Worm (Caenorhabditis elegans): ENCODE data around the gene M01H9.10.
A peak's percentile ranks its signal among the peaks of the same experiment; 100 is the strongest.

Gene M01H9.10

DNA sequence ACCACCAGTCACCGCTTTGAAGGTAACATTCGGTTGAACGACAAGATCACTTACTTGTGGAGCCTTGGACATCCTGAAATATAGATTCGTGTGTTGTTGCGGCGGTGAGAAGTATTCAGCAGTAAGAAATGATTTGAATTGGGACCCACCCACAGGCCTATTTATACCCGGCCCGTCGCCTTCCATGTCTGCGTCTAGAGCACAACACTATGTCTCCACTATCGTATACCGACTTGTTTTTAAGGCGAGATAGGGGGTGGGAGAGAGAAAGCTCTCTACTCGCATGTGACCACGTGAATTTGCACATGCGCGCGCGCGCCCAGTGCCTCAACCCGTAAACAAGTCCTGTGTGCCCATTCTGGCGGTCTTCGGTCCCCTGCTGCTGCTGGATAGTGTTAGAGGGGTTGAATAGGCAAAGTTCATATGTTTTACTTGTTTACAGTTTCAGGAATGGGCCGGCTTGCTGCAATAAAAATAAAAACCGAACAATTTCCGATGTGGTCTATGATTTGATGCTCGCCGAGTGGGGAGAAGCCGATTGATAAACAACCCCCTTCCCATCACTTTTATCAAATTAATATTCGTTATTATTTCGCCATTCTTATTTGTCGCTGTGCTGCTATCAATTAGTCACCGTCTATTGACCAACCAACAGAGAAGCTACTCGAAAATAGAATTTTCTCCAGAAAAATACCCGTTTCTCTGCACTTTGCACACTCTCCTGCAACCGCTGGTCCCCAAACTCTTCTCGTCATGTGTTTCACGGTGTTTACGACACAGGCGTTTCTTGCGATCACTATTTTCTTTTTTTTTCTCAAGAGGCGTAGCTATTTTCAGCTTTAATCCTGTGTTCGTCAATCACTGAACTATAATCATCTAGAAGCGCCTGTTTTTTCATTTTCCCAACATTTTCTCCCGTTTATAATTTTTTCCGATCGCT lies 9.9 kb downstream of the M01H9.10 start (continued):
- TF ChIP-seq C04F5.9 (tag; optimal IDR thresholded peaks at IDR 0.05) (no peak), ceh-88 (GFP tag; IDR thresholded peaks at IDR 0.05) (peak; percentile 80), lin-39 (tag; optimal IDR thresholded peaks at IDR 0.05) (no peak), ztf-4 (tag; optimal IDR thresholded peaks at IDR 0.05) (peak; percentile 55), zag-1 (tag; optimal IDR thresholded peaks at IDR 0.05) (no peak), C16A3.4 (tag; optimal IDR thresholded peaks at IDR 0.05) (peak; percentile 59), lin-35 (GFP tag; optimal IDR thresholded peaks at IDR 0.05) (peak; percentile 70 to 72), efl-1 (optimal IDR thresholded peaks at IDR 0.05) (peak; percentile 27 to 46), efl-1 (GFP tag; optimal IDR thresholded peaks at IDR 0.05 in 1 of 2) (peak; percentile 40 to 92), hlh-4 (tag; optimal IDR thresholded peaks at IDR 0.05) (no peak), unc-30 (tag; optimal IDR thresholded peaks at IDR 0.05) (no peak), skn-1 (tag; optimal IDR thresholded peaks at IDR 0.05) (peak; percentile 12), nhr-76 (tag; optimal IDR thresholded peaks at IDR 0.05) (no peak), ceh-8 (GFP tag; optimal IDR thresholded peaks at IDR 0.05) (no peak), mab-9 (GFP tag; IDR thresholded peaks at IDR 0.05) (no peak), isw-1 (GFP tag; IDR thresholded peaks at IDR 0.05) (peak; percentile 41), F16B12.6 (tag; optimal IDR thresholded peaks at IDR 0.05) (no peak), nhr-71 (tag; optimal IDR thresholded peaks at IDR 0.05) (peak; percentile 84), blmp-1 (tag; optimal IDR thresholded peaks at IDR 0.05) (no peak), C34B4.2 (tag; optimal IDR thresholded peaks at IDR 0.05) (no peak), egl-27 (tag; optimal IDR thresholded peaks at IDR 0.05) (no peak), nhr-90 (tag; optimal IDR thresholded peaks at IDR 0.05; ENCODE audit: poor library complexity) (peak; percentile 44), aha-1 (tag; optimal IDR thresholded peaks at IDR 0.05) (no peak), fos-1 (tag; optimal IDR thresholded peaks at IDR 0.05) (no peak), irx-1 (tag; optimal IDR thresholded peaks at IDR 0.05) (peak; percentile 28), aly-2 (tag; optimal IDR thresholded peaks at IDR 0.05) (no peak), pax-3 (tag; optimal IDR thresholded peaks at IDR 0.05) (peak; percentile 68), mdl-1 (tag; optimal IDR thresholded peaks at IDR 0.05) (peak in 1 of 2 experiments; percentile 93), lin-14 (GFP tag; optimal IDR thresholded peaks at IDR 0.05) (peak; percentile 94), fkh-8 (tag; optimal IDR thresholded peaks at IDR 0.05) (peak; percentile 91), efl-3 (GFP tag; optimal IDR thresholded peaks at IDR 0.05) (no peak), lin-13 (GFP tag; optimal IDR thresholded peaks at IDR 0.05) (peak; percentile 75), ceh-82 (tag; optimal IDR thresholded peaks at IDR 0.05) (peak in 1 of 3 experiments; percentile 53), snpc-4 (tag; optimal IDR thresholded peaks at IDR 0.05) (peak; percentile 31), elt-3 (tag; optimal IDR thresholded peaks at IDR 0.05) (no peak), egl-13 (tag; optimal IDR thresholded peaks at IDR 0.05) (peak; percentile 65), lir-3 (tag; optimal IDR thresholded peaks at IDR 0.05; ENCODE audit: poor library complexity) (peak; percentile 31), nhr-237 (tag; optimal IDR thresholded peaks at IDR 0.05) (no peak), mep-1 (tag; optimal IDR thresholded peaks at IDR 0.05) (peak; percentile 39), fkh-10 (GFP tag; optimal IDR thresholded peaks at IDR 0.05) (peak; percentile 85), nhr-47 (tag; optimal IDR thresholded peaks at IDR 0.05) (peak; percentile 72), ets-5 (GFP tag; IDR thresholded peaks at IDR 0.05) (no peak), nhr-11 (tag; optimal IDR thresholded peaks at IDR 0.05) (no peak), ceh-63 (GFP tag; optimal IDR thresholded peaks at IDR 0.05) (no peak), hpl-2 (GFP tag; optimal IDR thresholded peaks at IDR 0.05) (no peak), unc-98 (GFP tag; IDR thresholded peaks at IDR 0.05) (0 out of 2 replicates have a peak, but pooled peaks have one; percentile 26), nhr-19 (GFP tag; conservative IDR thresholded peaks at IDR 0.05) (peak; percentile 79), lsy-2 (tag; optimal IDR thresholded peaks at IDR 0.05) (peak; percentile 61 to 86), nhr-84 (tag; optimal IDR thresholded peaks at IDR 0.05) (no peak), fkh-4 (tag; optimal IDR thresholded peaks at IDR 0.05; ENCODE audit: borderline replicate concordance) (no peak), jun-1 (tag; optimal IDR thresholded peaks at IDR 0.05) (no peak)
